Worm (Caenorhabditis elegans): ENCODE results near the gene T16G12.6.

T16G12.6 gene

DNA sequence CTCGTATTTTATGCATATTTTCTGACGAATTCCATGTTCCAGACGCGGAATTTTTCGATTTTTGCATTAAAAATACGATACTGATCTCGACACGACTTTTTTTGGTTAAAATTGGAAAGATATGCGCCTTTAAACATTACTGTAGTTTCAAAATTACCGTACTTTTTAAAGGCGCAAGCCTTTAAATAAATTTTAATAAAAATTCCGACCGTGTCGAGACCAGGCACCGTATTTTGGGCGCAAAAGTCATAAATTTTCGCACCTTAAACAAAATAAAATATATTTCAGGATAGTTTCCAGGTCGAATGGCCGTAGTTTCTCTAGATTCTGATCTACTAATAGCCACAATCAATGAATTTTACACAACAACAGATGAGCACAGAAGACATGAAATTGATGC is at the start of gene T16G12.6:
T16G12.6 (plus strand) TSS at position 301 of the 400 bp plus-strand sequence.
- TF ChIP-seq flt-1 (GFP tag; IDR thresholded peaks at IDR 0.05), result no peak
- no peak for TF ChIP-seq sea-1 (GFP tag; conservative IDR thresholded peaks at IDR 0.05)
- no peak for TF ChIP-seq scrt-1 (GFP tag; IDR thresholded peaks at IDR 0.05)
- TF ChIP-seq ceh-36 (tag; optimal IDR thresholded peaks at IDR 0.05), result no peak
- no peak for TF ChIP-seq ceh-13 (GFP tag; optimal IDR thresholded peaks at IDR 0.05)
- no peak for TF ChIP-seq B0310.2 (tag; optimal IDR thresholded peaks at IDR 0.05)
- TF ChIP-seq pes-1 (GFP tag; IDR thresholded peaks at IDR 0.05), result no peak
- no peak for TF ChIP-seq ama-1 (optimal IDR thresholded peaks at IDR 0.05)
- TF ChIP-seq aly-1 (tag; optimal IDR thresholded peaks at IDR 0.05), result no peak
- no peak for TF ChIP-seq hmg-4 (GFP tag; optimal IDR thresholded peaks at IDR 0.05)
- no peak for TF ChIP-seq hmbx-1 (tag; optimal IDR thresholded peaks at IDR 0.05)
- no peak for TF ChIP-seq tbx-11 (GFP tag; IDR thresholded peaks at IDR 0.05)
- no peak for TF ChIP-seq ets-7 (tag; optimal IDR thresholded peaks at IDR 0.05)

- TF ChIP-seq F13C5.2 (tag; optimal IDR thresholded peaks at IDR 0.05), result no peak
- TF ChIP-seq ets-7 (tag; optimal IDR thresholded peaks at IDR 0.05), result no peak
- no peak for TF ChIP-seq ceh-36 (tag; optimal IDR thresholded peaks at IDR 0.05)
- TF ChIP-seq ama-1 (optimal IDR thresholded peaks at IDR 0.05), result no peak
- TF ChIP-seq scrt-1 (GFP tag; IDR thresholded peaks at IDR 0.05), result no peak
- no peak for TF ChIP-seq hnd-1 (tag; optimal IDR thresholded peaks at IDR 0.05)
- no peak for TF ChIP-seq aly-1 (tag; optimal IDR thresholded peaks at IDR 0.05)
- TF ChIP-seq hmbx-1 (tag; optimal IDR thresholded peaks at IDR 0.05), result no peak
- TF ChIP-seq tbx-11 (GFP tag; IDR thresholded peaks at IDR 0.05), result no peak
- no peak for TF ChIP-seq flt-1 (GFP tag; IDR thresholded peaks at IDR 0.05)
- no peak for TF ChIP-seq tra-4 (tag; optimal IDR thresholded peaks at IDR 0.05)
- TF ChIP-seq ceh-13 (GFP tag; optimal IDR thresholded peaks at IDR 0.05), result no peak
- no peak for TF ChIP-seq pes-1 (GFP tag; IDR thresholded peaks at IDR 0.05)
These were observed 45.9 kb upstream of the T16G12.6 start, which contains the start of gene ins-21 for ce11 chrIII:10023452-10023851. ins-21 (plus strand) TSS chrIII:10023752.

DNA sequence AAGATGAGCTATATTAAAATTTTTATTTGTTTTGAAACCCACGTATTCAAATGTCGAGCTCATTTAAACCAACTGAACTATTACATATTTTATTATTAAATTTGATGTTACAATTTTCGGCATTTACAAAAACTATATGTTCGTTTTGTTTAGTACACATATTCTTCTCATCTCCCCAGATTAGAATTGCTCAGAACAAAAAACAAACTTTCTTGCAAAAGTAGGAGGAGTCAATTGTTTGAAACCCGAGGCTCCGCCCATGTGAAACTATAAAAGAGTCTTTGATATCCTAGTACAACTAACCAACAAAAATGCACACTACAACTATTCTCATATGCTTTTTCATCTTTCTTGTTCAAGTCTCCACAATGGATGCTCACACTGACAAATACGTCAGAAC is 43.4 kb upstream of the T16G12.6 start, which contains the start of gene ins-22:
ins-22 (plus strand) TSS at position 301 of the 400 bp plus-strand sequence.
- TF ChIP-seq B0310.2 (tag; optimal IDR thresholded peaks at IDR 0.05) (no peak), ama-1 (optimal IDR thresholded peaks at IDR 0.05) (no peak), aly-1 (tag; optimal IDR thresholded peaks at IDR 0.05) (no peak), sea-1 (GFP tag; conservative IDR thresholded peaks at IDR 0.05) (no peak), tbx-37 (GFP tag; conservative IDR thresholded peaks at IDR 0.05) (no peak), hnd-1 (tag; optimal IDR thresholded peaks at IDR 0.05) (no peak), scrt-1 (GFP tag; IDR thresholded peaks at IDR 0.05) (no peak), flt-1 (GFP tag; IDR thresholded peaks at IDR 0.05) (no peak), hmg-4 (GFP tag; optimal IDR thresholded peaks at IDR 0.05) (no peak)

DNA sequence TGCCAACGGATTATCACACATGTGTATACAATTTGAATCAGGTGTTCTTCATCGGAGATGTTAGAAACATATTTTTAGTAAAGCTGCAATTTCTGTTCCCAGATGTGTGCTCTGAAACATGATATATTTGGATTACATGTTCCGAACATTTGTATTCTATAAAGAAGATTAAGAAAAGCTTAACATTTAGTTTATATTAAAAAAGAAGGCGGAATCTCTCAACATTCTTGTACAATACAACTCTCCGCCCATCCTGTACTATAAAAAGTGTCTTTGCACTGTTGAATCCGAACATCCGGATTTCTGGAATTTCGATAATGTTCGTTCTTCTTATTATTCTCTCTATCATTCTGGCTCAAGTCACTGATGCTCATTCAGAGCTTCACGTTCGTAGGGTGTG is 41.4 kb upstream of the T16G12.6 start, which contains the start of gene ins-23:
ins-23 (plus strand) TSS at position 301 of the 400 bp plus-strand sequence.
- TF ChIP-seq ceh-36 (tag; optimal IDR thresholded peaks at IDR 0.05), result no peak
- no peak for TF ChIP-seq ama-1 (optimal IDR thresholded peaks at IDR 0.05)
- no peak for TF ChIP-seq flt-1 (GFP tag; IDR thresholded peaks at IDR 0.05)

- TF ChIP-seq scrt-1 (GFP tag; IDR thresholded peaks at IDR 0.05), result no peak
- TF ChIP-seq ceh-13 (GFP tag; optimal IDR thresholded peaks at IDR 0.05), result no peak
- no peak for TF ChIP-seq tra-4 (tag; optimal IDR thresholded peaks at IDR 0.05)
- no peak for TF ChIP-seq tbx-37 (GFP tag; conservative IDR thresholded peaks at IDR 0.05)
- TF ChIP-seq pes-1 (GFP tag; IDR thresholded peaks at IDR 0.05), result no peak
- no peak for TF ChIP-seq aly-1 (tag; optimal IDR thresholded peaks at IDR 0.05)
- no peak for TF ChIP-seq ama-1 (optimal IDR thresholded peaks at IDR 0.05)
These were observed 38.8 kb upstream of the T16G12.6 start, which contains the start of gene M04D8.4 for ce11 chrIII:10030549-10030948. M04D8.4 (minus strand) TSS chrIII:10030649.

ce11 chrIII:10033213-10033612 is 36.2 kb upstream of the T16G12.6 start, which contains the start of gene M04D8.5:
M04D8.5 (minus strand) TSS chrIII:10033313.
- TF ChIP-seq F13C5.2 (tag; optimal IDR thresholded peaks at IDR 0.05) (no peak), pes-1 (GFP tag; IDR thresholded peaks at IDR 0.05) (no peak), hmg-4 (GFP tag; optimal IDR thresholded peaks at IDR 0.05) (no peak), ama-1 (optimal IDR thresholded peaks at IDR 0.05) (no peak), aly-1 (tag; optimal IDR thresholded peaks at IDR 0.05) (no peak), sea-1 (GFP tag; conservative IDR thresholded peaks at IDR 0.05) (no peak), tbx-11 (GFP tag; IDR thresholded peaks at IDR 0.05) (no peak), ets-7 (tag; optimal IDR thresholded peaks at IDR 0.05) (no peak), hmbx-1 (tag; optimal IDR thresholded peaks at IDR 0.05) (no peak), scrt-1 (GFP tag; IDR thresholded peaks at IDR 0.05) (no peak), B0310.2 (tag; optimal IDR thresholded peaks at IDR 0.05) (no peak), tra-4 (tag; optimal IDR thresholded peaks at IDR 0.05) (no peak)

DNA sequence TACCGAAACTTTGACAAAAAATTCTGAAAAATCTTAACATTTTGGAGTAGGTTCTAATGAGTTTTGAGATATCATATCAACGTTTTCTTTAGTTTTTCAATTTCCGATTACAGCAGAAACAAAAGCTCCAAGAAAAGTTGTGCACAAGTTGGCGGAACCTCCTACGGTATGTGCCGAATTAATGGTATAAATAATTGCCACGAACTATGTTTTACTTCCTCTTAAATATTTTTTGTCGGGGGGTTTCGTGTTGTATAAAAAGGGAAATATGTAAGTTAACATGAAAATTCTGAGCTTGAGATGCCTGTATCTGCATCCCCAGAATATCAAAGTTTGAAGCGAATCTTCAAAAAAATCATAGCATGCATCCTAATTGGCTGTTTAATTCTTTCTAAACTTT is 35.5 kb upstream of the T16G12.6 start, which contains the start of gene M04D8.8:
M04D8.8 (plus strand) TSS at position 301 of the 400 bp plus-strand sequence.
- TF ChIP-seq hmbx-1 (tag; optimal IDR thresholded peaks at IDR 0.05) (no peak), ceh-13 (GFP tag; optimal IDR thresholded peaks at IDR 0.05) (no peak), ama-1 (optimal IDR thresholded peaks at IDR 0.05) (no peak), scrt-1 (GFP tag; IDR thresholded peaks at IDR 0.05) (no peak), B0310.2 (tag; optimal IDR thresholded peaks at IDR 0.05) (no peak), ets-7 (tag; optimal IDR thresholded peaks at IDR 0.05) (no peak), aly-1 (tag; optimal IDR thresholded peaks at IDR 0.05) (no peak), pes-1 (GFP tag; IDR thresholded peaks at IDR 0.05) (no peak), flt-1 (GFP tag; IDR thresholded peaks at IDR 0.05) (no peak), tra-4 (tag; optimal IDR thresholded peaks at IDR 0.05) (no peak)

DNA sequence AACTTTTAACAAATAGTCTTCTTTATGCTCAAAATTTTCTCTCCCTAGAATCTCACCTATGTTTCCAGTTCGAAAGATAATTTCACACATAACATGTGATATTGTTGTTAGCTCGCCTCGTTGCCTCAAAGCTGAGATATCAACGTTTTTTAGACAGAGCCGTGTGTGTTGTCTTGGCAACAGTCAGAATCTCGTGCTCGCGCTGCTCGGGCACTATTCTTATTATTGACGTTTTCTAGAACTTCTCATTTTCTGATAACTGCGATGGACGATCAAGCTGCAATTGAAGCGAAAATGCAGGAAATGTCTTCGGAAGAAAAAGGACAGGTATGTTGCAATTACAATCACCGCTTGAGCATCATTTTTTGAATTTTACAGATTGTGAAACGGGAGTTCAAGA is 33.6 kb upstream of the T16G12.6 start, which contains the start of gene xbx-3:
xbx-3 (plus strand) TSS at position 163 of the 400 bp plus-strand sequence.
- TF ChIP-seq F13C5.2 (tag; optimal IDR thresholded peaks at IDR 0.05) (no peak), pes-1 (GFP tag; IDR thresholded peaks at IDR 0.05) (no peak), scrt-1 (GFP tag; IDR thresholded peaks at IDR 0.05) (no peak), hmbx-1 (tag; optimal IDR thresholded peaks at IDR 0.05) (no peak), ets-7 (tag; optimal IDR thresholded peaks at IDR 0.05) (no peak), flt-1 (GFP tag; IDR thresholded peaks at IDR 0.05) (no peak), tbx-11 (GFP tag; IDR thresholded peaks at IDR 0.05) (no peak), ama-1 (optimal IDR thresholded peaks at IDR 0.05) (no peak), ceh-13 (GFP tag; optimal IDR thresholded peaks at IDR 0.05) (no peak), tra-4 (tag; optimal IDR thresholded peaks at IDR 0.05) (no peak)
